Fruit fly (Drosophila melanogaster) whole organism, wandering third instar larva: Measurements from ENCODE around the gene Iyd.

ENCODE experiments used
- CrebA ChIP-seq: fragments of 200-800 bp; sonication (Bioruptor generic); optimal IDR thresholded peaks from 2 replicates; lab custom pipeline; 2016; ENCODE audit warnings: missing biosample characterization, mild to moderate bottlenecking, missing genetic modification characterization, borderline replicate concordance
- Dfd ChIP-seq: fragments of >200 bp; optimal IDR thresholded peaks from 2 replicates; lab custom pipeline; 2017; ENCODE audit warnings: missing biosample characterization, missing genetic modification characterization
- GATAd ChIP-seq: sonication (Bioruptor generic); optimal IDR thresholded peaks from 2 replicates; lab custom pipeline; 2016; ENCODE audit warnings: missing biosample characterization, missing genetic modification characterization
- Hnf4 ChIP-seq: fragments of 200-800 bp; sonication (Bioruptor generic); optimal IDR thresholded peaks from 2 replicates; lab custom pipeline; 2016; ENCODE audit warnings: missing biosample characterization, mild to moderate bottlenecking, missing genetic modification characterization
- Hr83 ChIP-seq: fragments of 200-300 bp; sonication (Bioruptor generic); optimal IDR thresholded peaks from 2 replicates; lab custom pipeline; 2016; ENCODE audit warnings: missing biosample characterization, mild to moderate bottlenecking, missing genetic modification characterization, moderate library complexity; ENCODE audit not compliant: poor library complexity, severe bottlenecking
- OdsH ChIP-seq: fragments of 200-800 bp; sonication (Bioruptor generic); optimal IDR thresholded peaks from 2 replicates; lab custom pipeline; 2016; ENCODE audit warnings: missing biosample characterization, mild to moderate bottlenecking, missing genetic modification characterization
- Sp1 ChIP-seq: fragments of 200-800 bp; sonication (Bioruptor generic); optimal IDR thresholded peaks from 3 replicates; lab custom pipeline; 2019; ENCODE audit warnings: missing biosample characterization, mild to moderate bottlenecking, missing genetic modification characterization, moderate library complexity
- br ChIP-seq: fragments of 200-800 bp; sonication (Bioruptor generic); optimal IDR thresholded peaks from 2 replicates; lab custom pipeline; 2016; ENCODE audit warnings: missing biosample characterization, missing genetic modification characterization
- ey ChIP-seq: fragments of 200-800 bp; sonication (Bioruptor generic); optimal IDR thresholded peaks from 2 replicates; lab custom pipeline; 2016; ENCODE audit warnings: missing biosample characterization, missing genetic modification characterization
- h ChIP-seq: fragments of 200-800 bp; sonication (Bioruptor generic); optimal IDR thresholded peaks from 3 replicates; lab custom pipeline; 2016; ENCODE audit warnings: missing biosample characterization, mild to moderate bottlenecking, missing genetic modification characterization
- lola ChIP-seq: fragments of >200 bp; optimal IDR thresholded peaks from 2 replicates; lab custom pipeline; 2017; ENCODE audit warnings: missing biosample characterization, missing genetic modification characterization
- usp ChIP-seq: fragments of >200 bp; optimal IDR thresholded peaks from 2 replicates; lab custom pipeline; 2017; ENCODE audit warnings: missing biosample characterization, missing genetic modification characterization
- woc ChIP-seq: sonication (Bioruptor generic); optimal IDR thresholded peaks from 2 replicates; lab custom pipeline; 2016; ENCODE audit warnings: missing biosample characterization, mild to moderate bottlenecking, missing genetic modification characterization

dm6 chr3L:11085810-11086209 is 10.2 kb downstream of the Iyd start:
- TF ChIP-seq OdsH (GFP tag; lab: Kevin White, UChicago) (no peak), lola (GFP tag; lab: Kevin White, UChicago) (no peak), CrebA (GFP tag; lab: Kevin White, UChicago) (no peak), br (GFP tag; lab: Kevin White, UChicago) (no peak), Hr83 (GFP tag; lab: Kevin White, UChicago) (no peak), Hnf4 (GFP tag; lab: Kevin White, UChicago) (no peak), h (GFP tag; lab: Kevin White, UChicago) (no peak), woc (GFP tag; lab: Kevin White, UChicago) (no peak), Sp1 (no peak), ey (GFP tag; lab: Kevin White, UChicago) (no peak), usp (GFP tag; lab: Kevin White, UChicago) (no peak), Dfd (GFP tag; lab: Kevin White, UChicago) (no peak), GATAd (GFP tag; lab: Kevin White, UChicago) (no peak)
